Fruit fly (Drosophila melanogaster): ENCODE results near the gene CG1806.
A peak's percentile ranks its signal among the peaks of the same experiment; 100 is the strongest.

CG1806 gene

dm6 chrX:12003437-12004394, 3.3 kb upstream of the CG1806 start, which contains the start of gene fw (continued):
- TF ChIP-seq CG12744 (GFP tag; optimal IDR thresholded peaks at IDR 0.05), result peak; percentile 21
- no peak for TF ChIP-seq pzg (GFP tag; optimal IDR thresholded peaks at IDR 0.05)
- TF ChIP-seq Antp (GFP tag; optimal IDR thresholded peaks at IDR 0.05), result peak; percentile 36
- no peak for TF ChIP-seq toy (GFP tag; IDR thresholded peaks at IDR 0.05)
- TF ChIP-seq Camta (GFP tag; optimal IDR thresholded peaks at IDR 0.05), result no peak
- TF ChIP-seq Dll (GFP tag; IDR thresholded peaks at IDR 0.05; ENCODE audit: partially characterized antibody), result 0 out of 4 replicates have a peak, but pooled peaks have one; percentile 19
- peak; percentile 54; the same call in 1 of the 3 replicates for TF ChIP-seq Optix (GFP tag; IDR thresholded peaks at IDR 0.05)
- TF ChIP-seq ac (GFP tag; optimal IDR thresholded peaks at IDR 0.05), result no peak
- no peak for TF ChIP-seq dmrt99B (tag; optimal IDR thresholded peaks at IDR 0.05)
- no peak for TF ChIP-seq CG30431 (GFP tag; optimal IDR thresholded peaks at IDR 0.05)
- no peak for TF ChIP-seq Dp (GFP tag; optimal IDR thresholded peaks at IDR 0.05)
- peak; percentile 41 for TF ChIP-seq slp2 (GFP tag; optimal IDR thresholded peaks at IDR 0.05)
- no peak for TF ChIP-seq knrl (GFP tag; IDR thresholded peaks at IDR 0.05; ENCODE audit: partially characterized antibody)
- no peak for TF ChIP-seq eyg (GFP tag; optimal IDR thresholded peaks at IDR 0.05)
- peak; percentile 39 for TF ChIP-seq repo (GFP tag; optimal IDR thresholded peaks at IDR 0.05)
- TF ChIP-seq zen2 (GFP tag; IDR thresholded peaks at IDR 0.05; ENCODE audit: partially characterized antibody), result no peak
- no peak for TF ChIP-seq C15 (GFP tag; IDR thresholded peaks at IDR 0.05)
- peak; percentile 32 for TF ChIP-seq CG17568 (GFP tag; optimal IDR thresholded peaks at IDR 0.05)
- 0 out of 2 replicates have a peak, but pooled peaks have one; percentile 14 for TF ChIP-seq stc (GFP tag; IDR thresholded peaks at IDR 0.05)
- TF ChIP-seq CG14667 (GFP tag; IDR thresholded peaks at IDR 0.05), result no peak
- TF ChIP-seq CG16815 (GFP tag; optimal IDR thresholded peaks at IDR 0.05), result peak; percentile 2
- peak; percentile 32 for TF ChIP-seq Fer3 (tag; optimal IDR thresholded peaks at IDR 0.05)
- no peak for TF ChIP-seq CG31365 (tag; optimal IDR thresholded peaks at IDR 0.05)
- TF ChIP-seq crc (GFP tag; optimal IDR thresholded peaks at IDR 0.05), result no peak
- peak; percentile 18; the same call in 1 of the 2 replicates for TF ChIP-seq lmd (GFP tag; IDR thresholded peaks at IDR 0.05)
- peak; percentile 13 for TF ChIP-seq MTF-1 (GFP tag; optimal IDR thresholded peaks at IDR 0.05; ENCODE audit: borderline replicate concordance)
- no peak for TF ChIP-seq CG12299 (tag; optimal IDR thresholded peaks at IDR 0.05)
- TF ChIP-seq CG9932 (GFP tag; IDR thresholded peaks at IDR 0.05), result peak; percentile 40; the same call in 1 of the 2 replicates
- no peak for TF ChIP-seq CG34224 (GFP tag; IDR thresholded peaks at IDR 0.05; ENCODE audit: partially characterized antibody)
- TF ChIP-seq CG8944 (GFP tag; optimal IDR thresholded peaks at IDR 0.05), result peak; percentile 0
- TF ChIP-seq kay (GFP tag; optimal IDR thresholded peaks at IDR 0.05), result no peak

dm6 chrX:12004395-12004768, 2.6 kb upstream of the CG1806 start:
- TF ChIP-seq tio (GFP tag; optimal IDR thresholded peaks at IDR 0.05), result peak; percentile 17
- TF ChIP-seq dmrt99B (tag; optimal IDR thresholded peaks at IDR 0.05), result peak; percentile 72
- peak; percentile 1 for TF ChIP-seq fd96Cb (tag; optimal IDR thresholded peaks at IDR 0.05)
- TF ChIP-seq Med (GFP tag), result no peak
- no peak for TF ChIP-seq vvl (GFP tag; IDR thresholded peaks at IDR 0.05)
- TF ChIP-seq CG7839 (tag; optimal IDR thresholded peaks at IDR 0.05), result peak; percentile 41
- no peak for TF ChIP-seq cas (GFP tag; IDR thresholded peaks at IDR 0.05)
- peak in 1 of 2 experiments; percentile 2 for TF ChIP-seq dpn (GFP tag; optimal IDR thresholded peaks at IDR 0.05)
- TF ChIP-seq CoRest (tag; optimal IDR thresholded peaks at IDR 0.05), result peak; percentile 61
- no peak for TF ChIP-seq sd (tag; optimal IDR thresholded peaks at IDR 0.05)
- TF ChIP-seq CG14965 (GFP tag; optimal IDR thresholded peaks at IDR 0.05; ENCODE audit: borderline replicate concordance), result no peak
- TF ChIP-seq Nf-YC (tag; optimal IDR thresholded peaks at IDR 0.05), result peak; percentile 4
- peak; percentile 50 for TF ChIP-seq CG12659 (GFP tag; optimal IDR thresholded peaks at IDR 0.05)
- TF ChIP-seq CG13296 (GFP tag; optimal IDR thresholded peaks at IDR 0.05), result peak; percentile 11
- TF ChIP-seq CG2678 (tag; optimal IDR thresholded peaks at IDR 0.05), result peak; percentile 61
- TF ChIP-seq CG13424 (tag; optimal IDR thresholded peaks at IDR 0.05), result peak; percentile 43
- 0 out of 2 replicates have a peak, but pooled peaks have one; percentile 2 for TF ChIP-seq CG6272 (GFP tag; IDR thresholded peaks at IDR 0.05)
- no peak for TF ChIP-seq dimm (GFP tag; IDR thresholded peaks at IDR 0.05)
- no peak for TF ChIP-seq ranshi (GFP tag; IDR thresholded peaks at IDR 0.05)
